Worm (Caenorhabditis elegans): ENCODE measurements around the gene srpa-68.

The srpa-68 gene

DNA sequence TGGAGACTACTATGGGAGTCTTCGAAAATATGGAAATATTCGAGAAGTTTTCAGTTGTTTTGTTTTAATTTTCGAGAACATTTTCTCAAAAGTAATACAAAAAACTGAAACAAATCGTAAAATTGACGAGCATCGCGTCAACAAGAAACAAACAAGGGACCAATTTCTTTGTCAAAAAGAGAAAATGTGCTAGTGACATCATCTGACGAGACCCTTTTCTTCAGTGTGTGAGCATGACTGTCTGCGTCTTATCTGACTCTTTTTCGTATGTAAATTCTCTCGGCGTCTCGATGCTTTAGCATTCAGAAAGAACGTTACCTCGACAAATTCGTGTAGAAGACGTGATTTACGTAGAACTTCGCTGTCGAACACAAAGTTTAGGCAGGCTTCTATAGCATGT lies 3.8 kb downstream of the srpa-68 start:
- TF ChIP-seq nfya-1 (tag; optimal IDR thresholded peaks at IDR 0.05; ENCODE audit: insufficient read depth) (peak; percentile 25), fkh-2 (tag; optimal IDR thresholded peaks at IDR 0.05) (no peak), ceh-9 (tag; optimal IDR thresholded peaks at IDR 0.05) (no peak), lin-39 (tag; optimal IDR thresholded peaks at IDR 0.05) (peak; percentile 42), fkh-10 (GFP tag; optimal IDR thresholded peaks at IDR 0.05) (peak; percentile 40), snpc-4 (tag; optimal IDR thresholded peaks at IDR 0.05) (no peak), ama-1 (optimal IDR thresholded peaks at IDR 0.05) (no peak), R02D3.7 (tag; optimal IDR thresholded peaks at IDR 0.05) (no peak), ZK546.5 (tag; optimal IDR thresholded peaks at IDR 0.05) (no peak), nhr-11 (tag; optimal IDR thresholded peaks at IDR 0.05) (no peak), nhr-76 (tag; optimal IDR thresholded peaks at IDR 0.05) (no peak)

- TF ChIP-seq snpc-4 (tag; optimal IDR thresholded peaks at IDR 0.05) (no peak), pha-4 (tag; optimal IDR thresholded peaks at IDR 0.05) (no peak), zag-1 (tag; optimal IDR thresholded peaks at IDR 0.05) (no peak), nhr-11 (tag; optimal IDR thresholded peaks at IDR 0.05) (no peak), unc-39 (tag; optimal IDR thresholded peaks at IDR 0.05) (no peak), sea-2 (GFP tag; optimal IDR thresholded peaks at IDR 0.05) (no peak), ceh-16 (tag; optimal IDR thresholded peaks at IDR 0.05) (no peak), nfya-1 (tag; optimal IDR thresholded peaks at IDR 0.05; ENCODE audit: insufficient read depth) (no peak), ceh-82 (tag; optimal IDR thresholded peaks at IDR 0.05) (no peak), R02D3.7 (tag; optimal IDR thresholded peaks at IDR 0.05) (no peak), lin-39 (tag; optimal IDR thresholded peaks at IDR 0.05) (no peak), skn-1 (tag; optimal IDR thresholded peaks at IDR 0.05) (no peak), nhr-76 (tag; optimal IDR thresholded peaks at IDR 0.05) (no peak), elt-3 (tag; optimal IDR thresholded peaks at IDR 0.05) (no peak), ama-1 (optimal IDR thresholded peaks at IDR 0.05) (no peak), ceh-28 (tag; optimal IDR thresholded peaks at IDR 0.05) (no peak)
These were observed 8.3 kb downstream of the srpa-68 start, which contains the start of gene F55C5.10 for ce11 chrV:12283187-12283586. Gene F55C5.10, plus strand, starts transcription at chrV:12283487.

DNA sequence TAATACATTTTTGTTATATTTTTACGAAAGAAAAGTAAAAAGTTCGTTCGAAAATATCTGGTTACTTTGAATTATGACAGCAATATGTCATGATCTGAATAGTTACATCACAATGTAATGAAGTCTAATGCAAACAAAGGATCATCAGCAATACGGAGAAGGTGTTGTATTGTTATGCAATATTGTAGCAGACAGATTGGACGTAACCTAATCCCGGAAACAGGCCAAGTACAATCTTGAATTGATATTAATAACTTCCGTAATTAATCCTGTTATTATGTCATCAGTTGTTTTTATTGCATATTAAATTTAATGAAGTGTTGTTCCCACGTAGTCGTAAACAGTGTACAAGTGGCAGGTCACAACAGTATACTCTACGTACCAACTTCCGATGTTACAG lies 9.9 kb downstream of the srpa-68 start:
- TF ChIP-seq tbx-2 (tag; optimal IDR thresholded peaks at IDR 0.05): no peak
- TF ChIP-seq elt-1 (tag; optimal IDR thresholded peaks at IDR 0.05): no peak
- no peak for TF ChIP-seq elt-2 (tag; optimal IDR thresholded peaks at IDR 0.05)
- TF ChIP-seq elt-3 (tag; optimal IDR thresholded peaks at IDR 0.05): no peak
- no peak for TF ChIP-seq ama-1 (optimal IDR thresholded peaks at IDR 0.05)
- TF ChIP-seq nhr-28 (tag; optimal IDR thresholded peaks at IDR 0.05): no peak
- no peak for TF ChIP-seq nhr-237 (tag; optimal IDR thresholded peaks at IDR 0.05)
- no peak for TF ChIP-seq eor-1 (tag; optimal IDR thresholded peaks at IDR 0.05)
- no peak for TF ChIP-seq lin-15B (tag; optimal IDR thresholded peaks at IDR 0.05)
- no peak for TF ChIP-seq aly-2 (tag; optimal IDR thresholded peaks at IDR 0.05)
- no peak for TF ChIP-seq lsy-12 (tag; optimal IDR thresholded peaks at IDR 0.05)
- no peak for TF ChIP-seq ztf-4 (tag; optimal IDR thresholded peaks at IDR 0.05)
- no peak for TF ChIP-seq unc-62 (GFP tag; optimal IDR thresholded peaks at IDR 0.05)
- no peak for TF ChIP-seq lin-39 (tag; optimal IDR thresholded peaks at IDR 0.05)
- no peak for TF ChIP-seq ceh-28 (tag; optimal IDR thresholded peaks at IDR 0.05)
- TF ChIP-seq zag-1 (tag; optimal IDR thresholded peaks at IDR 0.05): no peak
- no peak for TF ChIP-seq ceh-9 (tag; optimal IDR thresholded peaks at IDR 0.05)
- TF ChIP-seq nhr-25 (tag; optimal IDR thresholded peaks at IDR 0.05): no peak

DNA sequence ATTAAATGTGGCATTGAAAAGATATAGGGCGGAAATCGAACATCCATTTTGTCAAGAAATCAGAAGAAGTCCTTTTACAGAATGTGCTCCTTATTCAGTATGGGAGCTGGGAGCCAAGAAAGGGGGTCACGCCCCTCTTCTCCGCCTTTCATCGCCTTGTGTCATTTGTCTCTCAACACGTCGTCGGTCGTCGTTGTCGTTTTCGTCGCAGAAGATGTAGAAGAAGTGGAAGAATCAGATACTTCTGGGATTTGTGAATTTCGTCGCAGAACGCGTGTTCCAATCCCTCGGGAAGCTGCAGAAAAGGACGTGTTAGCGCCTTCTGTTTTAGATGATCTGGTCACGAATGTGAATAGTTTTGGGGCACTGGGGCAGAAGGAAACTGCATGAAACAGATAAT lies 14.5 kb downstream of the srpa-68 start, which contains the start of gene bnc-1:
Gene bnc-1, minus strand, starts transcription at position 101 of the 400 bp plus-strand sequence.
- TF ChIP-seq nfya-1 (tag; optimal IDR thresholded peaks at IDR 0.05; ENCODE audit: insufficient read depth): no peak
- no peak for TF ChIP-seq nhr-76 (tag; optimal IDR thresholded peaks at IDR 0.05)
- no peak for TF ChIP-seq fkh-2 (tag; optimal IDR thresholded peaks at IDR 0.05)
- no peak for TF ChIP-seq fkh-10 (GFP tag; optimal IDR thresholded peaks at IDR 0.05)
- TF ChIP-seq skn-1 (tag; optimal IDR thresholded peaks at IDR 0.05): no peak
- no peak for TF ChIP-seq sea-2 (GFP tag; optimal IDR thresholded peaks at IDR 0.05)
- TF ChIP-seq ZK546.5 (tag; optimal IDR thresholded peaks at IDR 0.05): no peak

DNA sequence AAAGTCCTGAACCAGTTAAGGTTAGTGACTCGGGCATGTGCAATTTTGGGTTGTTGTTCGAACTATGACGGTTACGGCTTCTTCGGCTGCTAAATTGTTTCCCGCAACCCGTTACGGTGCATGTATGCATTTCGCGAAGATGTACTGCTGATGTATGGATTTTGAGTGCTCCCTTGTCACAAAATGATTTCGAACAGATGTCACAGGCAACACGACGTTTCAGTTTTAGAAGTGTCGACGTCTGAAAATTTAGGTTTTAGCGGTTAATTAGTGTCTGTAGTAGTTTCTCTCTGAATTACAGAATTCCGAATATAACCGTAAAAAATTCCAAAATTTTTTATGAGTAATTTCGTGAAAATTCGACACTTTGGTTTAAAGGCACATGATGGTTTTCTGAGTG lies 15.7 kb downstream of the srpa-68 start:
- TF ChIP-seq snpc-4 (tag; optimal IDR thresholded peaks at IDR 0.05) (no peak), mml-1 (tag; optimal IDR thresholded peaks at IDR 0.05) (no peak), ama-1 (optimal IDR thresholded peaks at IDR 0.05) (no peak), ceh-16 (tag; optimal IDR thresholded peaks at IDR 0.05) (no peak)
